Worm (Caenorhabditis elegans) whole organism, L4 larva: Measurements from ENCODE around the gene pqn-73.

Source experiments
- F26F4.8 ChIP-seq: fragments of 200-800 bp; sonication (Bioruptor generic); conservative IDR thresholded peaks from 2 replicates; pipeline ENCODE4 v1.3.6; 2022; ENCODE audit warnings: missing genetic modification characterization, missing compliant biosample characterization
- Y5F2A.4 ChIP-seq: fragments of 200-800 bp; sonication (Bioruptor generic); optimal IDR thresholded peaks from 2 replicates; lab custom pipeline; 2018; ENCODE audit warnings: mild to moderate bottlenecking, missing genetic modification characterization, missing compliant biosample characterization
- Y75B8A.6 ChIP-seq: fragments of 200-800 bp; sonication (Bioruptor generic); IDR thresholded peaks from 2 replicates; pipeline ENCODE4 v1.3.6; 2022; ENCODE audit warnings: missing genetic modification reagents, missing genetic modification characterization, missing compliant biosample characterization
- ZK546.5 ChIP-seq, 2 experiments: sonication (generic microtip); optimal IDR thresholded peaks; 2 replicates each; lab custom pipeline; 2017; ENCODE audit warnings: missing biosample characterization in 2 of 2, missing genetic modification characterization in 2 of 2
- aha-1 ChIP-seq: fragments of 150-350 bp; peaks from one replicate; lab custom pipeline; 2014; ENCODE audit warnings: missing biosample characterization, missing genetic modification characterization
- aly-2 ChIP-seq: sonication (generic microtip); optimal IDR thresholded peaks from 2 replicates; lab custom pipeline; 2018; ENCODE audit warnings: missing biosample characterization, missing genetic modification characterization
- arid-1 ChIP-seq: fragments of 200-800 bp; sonication (Bioruptor generic); conservative IDR thresholded peaks from 2 replicates; pipeline ENCODE4 v1.3.6; 2022; ENCODE audit warnings: missing genetic modification reagents, missing genetic modification characterization, missing compliant biosample characterization
- attf-4 ChIP-seq: sonication (generic microtip); optimal IDR thresholded peaks from 3 replicates; lab custom pipeline; 2017; ENCODE audit warnings: missing biosample characterization, missing genetic modification characterization
- ceh-20 ChIP-seq: fragments of 200-800 bp; sonication (Bioruptor generic); IDR thresholded peaks from 2 replicates; pipeline ENCODE4 v1.3.6; 2022; ENCODE audit warnings: missing genetic modification reagents, missing genetic modification characterization, missing compliant biosample characterization
- ceh-28 ChIP-seq: fragments of 150-350 bp; optimal IDR thresholded peaks from 2 replicates; lab custom pipeline; 2014; ENCODE audit warnings: missing biosample characterization, missing genetic modification reagents, missing genetic modification characterization
- daf-12 ChIP-seq: fragments of 150-350 bp; optimal IDR thresholded peaks from 2 replicates; lab custom pipeline; 2014; ENCODE audit warnings: missing biosample characterization, missing genetic modification reagents, missing genetic modification characterization
- daf-16 ChIP-seq, 3 experiments: sonication (generic microtip); optimal IDR thresholded peaks; 2 replicates each; lab custom pipeline; 2016 to 2017; ENCODE audit warnings: missing genetic modification characterization in 3 of 3, missing genetic modification reagents in 3 of 3, mild to moderate bottlenecking in 2 of 3, missing compliant biosample characterization in 2 of 3, missing biosample characterization in 1 of 3, moderate library complexity in 1 of 3
- dmd-8 ChIP-seq: fragments of 200-800 bp; sonication (Bioruptor generic); IDR thresholded peaks from 2 replicates; pipeline ENCODE4 v1.3.6; 2022; ENCODE audit warnings: missing genetic modification characterization, missing compliant biosample characterization
- dpl-1 ChIP-seq: fragments of 150-350 bp; optimal IDR thresholded peaks from 2 replicates; lab custom pipeline; 2014; ENCODE audit warnings: missing biosample characterization, missing genetic modification reagents, missing genetic modification characterization
- fkh-10 ChIP-seq: fragments of 150-350 bp; optimal IDR thresholded peaks from 2 replicates; lab custom pipeline; 2014; ENCODE audit warnings: missing biosample characterization, missing genetic modification reagents, missing genetic modification characterization
- hif-1 ChIP-seq, 2 experiments: sonication (generic microtip); optimal IDR thresholded peaks; 2 replicates each; lab custom pipeline; 2016 to 2017; ENCODE audit warnings: missing compliant biosample characterization in 2 of 2, missing genetic modification characterization in 2 of 2, missing genetic modification reagents in 2 of 2, missing genotype in 2 of 2, mild to moderate bottlenecking in 1 of 2
- hlh-11 ChIP-seq: fragments of 200-800 bp; sonication (Bioruptor generic); optimal IDR thresholded peaks from 2 replicates; lab custom pipeline; 2018; ENCODE audit warnings: mild to moderate bottlenecking, missing genetic modification characterization, missing compliant biosample characterization
- hlh-30 ChIP-seq: sonication (generic microtip); optimal IDR thresholded peaks from 2 replicates; lab custom pipeline; 2017; ENCODE audit warnings: antibody characterized with exemption, mild to moderate bottlenecking, missing genetic modification characterization, missing compliant biosample characterization; ENCODE audit not compliant: insufficient read depth
- lin-13 ChIP-seq: fragments of 150-350 bp; optimal IDR thresholded peaks from 2 replicates; lab custom pipeline; 2014; ENCODE audit warnings: missing biosample characterization, missing genetic modification reagents, missing genetic modification characterization
- lir-3 ChIP-seq: sonication (generic microtip); optimal IDR thresholded peaks from 2 replicates; lab custom pipeline; 2016; ENCODE audit warnings: mild to moderate bottlenecking, missing genetic modification characterization, missing compliant biosample characterization
- madf-5 ChIP-seq, 2 experiments: fragments of 200-800 bp; sonication (Bioruptor generic); IDR thresholded peaks; 2 replicates each; pipeline ENCODE4 v1.3.6; 2022; ENCODE audit warnings: missing compliant biosample characterization in 2 of 2, missing genetic modification characterization in 2 of 2
- madf-9 ChIP-seq: fragments of 200-800 bp; sonication (Bioruptor generic); conservative IDR thresholded peaks from 2 replicates; pipeline ENCODE4 v1.3.6; 2022; ENCODE audit warnings: missing genetic modification reagents, missing genetic modification characterization, missing compliant biosample characterization
- mdt-29 ChIP-seq: fragments of 200-800 bp; sonication (Bioruptor generic); IDR thresholded peaks from 2 replicates; pipeline ENCODE4 v1.3.6; 2022; ENCODE audit warnings: missing genetic modification reagents, missing genetic modification characterization, missing compliant biosample characterization
- mxl-3 ChIP-seq: fragments of 200-800 bp; sonication (Bioruptor generic); optimal IDR thresholded peaks from 2 replicates; lab custom pipeline; 2018; ENCODE audit warnings: mild to moderate bottlenecking, missing genetic modification characterization, missing compliant biosample characterization
- nhr-111 ChIP-seq: fragments of 200-800 bp; sonication (Bioruptor generic); optimal IDR thresholded peaks from 2 replicates; lab custom pipeline; 2018; ENCODE audit warnings: mild to moderate bottlenecking, missing genetic modification characterization, missing compliant biosample characterization
- nhr-42 ChIP-seq: fragments of 200-800 bp; sonication (Bioruptor generic); IDR thresholded peaks from 2 replicates; pipeline ENCODE4 v1.3.6; 2022; ENCODE audit warnings: missing genetic modification characterization, missing compliant biosample characterization
- nhr-77 ChIP-seq: fragments of 150-350 bp; optimal IDR thresholded peaks from 2 replicates; lab custom pipeline; 2014; ENCODE audit warnings: missing biosample characterization, missing genetic modification characterization
- pha-4 ChIP-seq, 2 experiments: fragments of 150-350 bp in 1 of 2; fragments of 200-800 bp in 1 of 2; sonication (Bioruptor generic) in 1 of 2; IDR thresholded peaks in 1 of 2; optimal IDR thresholded peaks in 1 of 2; 2 replicates each; pipeline versions ENCODE4 v1.3.6 to Lab custom; 2014 to 2022; ENCODE audit warnings: missing genetic modification characterization in 2 of 2, missing genetic modification reagents in 2 of 2, missing biosample characterization in 1 of 2, missing compliant biosample characterization in 1 of 2
- set-16 ChIP-seq: fragments of 200-800 bp; sonication (Bioruptor generic); IDR thresholded peaks from 2 replicates; pipeline ENCODE4 v1.3.6; 2022; ENCODE audit warnings: missing genetic modification reagents, missing genetic modification characterization, missing compliant biosample characterization
- skn-1 ChIP-seq: fragments of 150-350 bp; optimal IDR thresholded peaks from 2 replicates; lab custom pipeline; 2014; ENCODE audit warnings: missing biosample characterization, missing genetic modification characterization
- snpc-1.2 ChIP-seq: fragments of 200-800 bp; sonication (Bioruptor generic); IDR thresholded peaks from 2 replicates; pipeline ENCODE4 v1.3.6; 2022; ENCODE audit warnings: missing genetic modification reagents, missing genetic modification characterization, missing compliant biosample characterization
- snpc-4 ChIP-seq: fragments of 150-350 bp; optimal IDR thresholded peaks from 2 replicates; lab custom pipeline; 2014; ENCODE audit warnings: missing biosample characterization, missing genetic modification characterization
- spr-1 ChIP-seq: sonication (generic microtip); optimal IDR thresholded peaks from 2 replicates; lab custom pipeline; 2016; ENCODE audit warnings: mild to moderate bottlenecking, missing genetic modification characterization, missing compliant biosample characterization
- unc-130 ChIP-seq: sonication (generic microtip); optimal IDR thresholded peaks from 2 replicates; lab custom pipeline; 2016; ENCODE audit warnings: missing genetic modification reagents, missing genetic modification characterization, missing compliant biosample characterization
- unc-39 ChIP-seq: sonication (generic microtip); optimal IDR thresholded peaks from 2 replicates; lab custom pipeline; 2017; ENCODE audit warnings: missing biosample characterization, missing genetic modification characterization
- unc-62 ChIP-seq, 3 experiments: fragments of 150-350 bp in 1 of 3; sonication (generic microtip); optimal IDR thresholded peaks in 2 of 3; peaks in 1 of 3; 1 replicate in 1 of 3; 2 replicates in 2 of 3; lab custom pipeline; 2014 to 2017; ENCODE audit warnings: missing biosample characterization in 3 of 3, missing genetic modification characterization in 3 of 3, missing genetic modification reagents in 3 of 3, missing genotype in 1 of 3
- vab-7 ChIP-seq: fragments of 200-800 bp; sonication (Bioruptor generic); IDR thresholded peaks from 2 replicates; pipeline ENCODE4 v1.3.6; 2022; ENCODE audit warnings: missing genetic modification reagents, missing genetic modification characterization, missing compliant biosample characterization
- zag-1 ChIP-seq: fragments of 150-350 bp; optimal IDR thresholded peaks from 2 replicates; lab custom pipeline; 2014; ENCODE audit warnings: missing biosample characterization, missing genetic modification characterization
- ztf-11 ChIP-seq: fragments of 150-350 bp; optimal IDR thresholded peaks from 2 replicates; lab custom pipeline; 2014; ENCODE audit warnings: missing biosample characterization, missing genetic modification characterization

The pqn-73 gene

ce11 chrII:8540412-8540811 is at the start of gene pqn-73:
pqn-73 (plus strand) TSS chrII:8540712.
- TF ChIP-seq ztf-11 (tag; lab: Kevin White, UChicago), result no peak
- TF ChIP-seq nhr-111 (GFP tag; lab: Kevin White, UChicago), result no peak
- no peak for TF ChIP-seq lir-3 (tag; lab: Kevin White, UChicago)
- no peak for TF ChIP-seq hif-1 (tag; optimal IDR thresholded peaks at IDR 0.05; lab: Kevin White, UChicago)
- no peak for TF ChIP-seq Y75B8A.6 (GFP tag; lab: Robert Waterston, UW)
- no peak for TF ChIP-seq pha-4 (GFP tag; IDR thresholded peaks at IDR 0.05; lab: Robert Waterston, UW)
- no peak for TF ChIP-seq pha-4 (tag; optimal IDR thresholded peaks at IDR 0.05; lab: Kevin White, UChicago)
- no peak for TF ChIP-seq unc-39 (tag; lab: Kevin White, UChicago)
- TF ChIP-seq ceh-20 (GFP tag; lab: Robert Waterston, UW), result no peak
- no peak for TF ChIP-seq attf-4 (tag; lab: Kevin White, UChicago)
- no peak for TF ChIP-seq aha-1
- no peak for TF ChIP-seq ZK546.5 (tag; optimal IDR thresholded peaks at IDR 0.05; lab: Kevin White, UChicago)
- TF ChIP-seq Y5F2A.4, result no peak
- TF ChIP-seq nhr-77 (tag; lab: Kevin White, UChicago), result no peak
- TF ChIP-seq unc-62 (GFP tag; optimal IDR thresholded peaks at IDR 0.05 in 1 of 2; lab: Kevin White, UChicago), result no peak
- no peak for TF ChIP-seq unc-62 (tag; optimal IDR thresholded peaks at IDR 0.05; lab: Kevin White, UChicago)
- TF ChIP-seq snpc-4 (tag; lab: Kevin White, UChicago), result no peak
- TF ChIP-seq spr-1 (tag; lab: Kevin White, UChicago), result no peak
- no peak for TF ChIP-seq zag-1 (tag; lab: Kevin White, UChicago)

ce11 chrII:8494228-8494717 is 46.2 kb upstream of the pqn-73 start, which contains the start of gene M05D6.9:
M05D6.9 (plus strand) TSS chrII:8494278.
- TF ChIP-seq snpc-1.2 (GFP tag; lab: Robert Waterston, UW) (no peak), nhr-42 (GFP tag; lab: Robert Waterston, UW) (no peak), unc-62 (GFP tag; optimal IDR thresholded peaks at IDR 0.05 in 1 of 2; lab: Kevin White, UChicago) (peak in 1 of 2 experiments; percentile 80), unc-62 (tag; optimal IDR thresholded peaks at IDR 0.05; lab: Kevin White, UChicago) (no peak), hlh-30 (tag; lab: Kevin White, UChicago) (no peak)

DNA sequence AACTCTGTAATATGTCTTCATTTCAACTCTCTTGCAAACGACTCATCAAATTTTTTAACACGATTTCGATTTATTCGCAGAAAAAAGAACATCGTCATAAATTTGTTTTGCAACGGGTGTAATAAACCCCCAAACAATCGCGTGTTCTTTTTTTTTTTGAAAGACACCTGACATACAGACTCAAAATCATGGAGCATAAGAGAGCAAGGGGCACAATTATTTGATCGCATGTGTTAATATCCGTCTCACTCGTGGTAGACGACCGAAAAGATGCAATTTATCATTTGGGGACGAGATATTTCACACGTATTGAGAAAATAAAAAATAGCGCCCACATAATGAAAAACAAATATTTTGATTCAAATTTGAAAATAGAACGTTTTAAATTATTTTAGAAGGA is 44.3 kb upstream of the pqn-73 start:
- TF ChIP-seq hif-1 (tag; optimal IDR thresholded peaks at IDR 0.05; lab: Kevin White, UChicago) (peak in 1 of 2 experiments; percentile 0), hlh-30 (tag; lab: Kevin White, UChicago) (peak; percentile 45), madf-9 (no peak), dmd-8 (GFP tag; lab: Robert Waterston, UW) (no peak), madf-5 (GFP tag; IDR thresholded peaks at IDR 0.05; lab: Robert Waterston, UW) (no peak), vab-7 (GFP tag; lab: Robert Waterston, UW) (no peak), set-16 (GFP tag; lab: Robert Waterston, UW) (no peak), mdt-29 (GFP tag; lab: Robert Waterston, UW) (no peak), aly-2 (no peak), F26F4.8 (GFP tag; lab: Robert Waterston, UW) (no peak), skn-1 (tag; lab: Kevin White, UChicago) (no peak), fkh-10 (GFP tag; lab: Kevin White, UChicago) (no peak), ceh-28 (tag; lab: Kevin White, UChicago) (no peak), daf-12 (tag; lab: Kevin White, UChicago) (no peak), daf-16 (GFP tag; optimal IDR thresholded peaks at IDR 0.05; lab: Kevin White, UChicago) (peak in 1 of 2 experiments; percentile 65), daf-16 (tag; optimal IDR thresholded peaks at IDR 0.05; lab: Kevin White, UChicago) (no peak), dpl-1 (GFP tag; lab: Kevin White, UChicago) (no peak), lin-13 (no peak), aha-1 (no peak), hlh-11 (peak; percentile 29), snpc-1.2 (GFP tag; lab: Robert Waterston, UW) (no peak), mxl-3 (GFP tag; lab: Kevin White, UChicago) (no peak), unc-130 (GFP tag; lab: Kevin White, UChicago) (no peak), arid-1 (GFP tag; lab: Robert Waterston, UW) (no peak)
